Worm (Caenorhabditis elegans): ENCODE measurements around the gene F37B4.15.

F37B4.15 gene

DNA sequence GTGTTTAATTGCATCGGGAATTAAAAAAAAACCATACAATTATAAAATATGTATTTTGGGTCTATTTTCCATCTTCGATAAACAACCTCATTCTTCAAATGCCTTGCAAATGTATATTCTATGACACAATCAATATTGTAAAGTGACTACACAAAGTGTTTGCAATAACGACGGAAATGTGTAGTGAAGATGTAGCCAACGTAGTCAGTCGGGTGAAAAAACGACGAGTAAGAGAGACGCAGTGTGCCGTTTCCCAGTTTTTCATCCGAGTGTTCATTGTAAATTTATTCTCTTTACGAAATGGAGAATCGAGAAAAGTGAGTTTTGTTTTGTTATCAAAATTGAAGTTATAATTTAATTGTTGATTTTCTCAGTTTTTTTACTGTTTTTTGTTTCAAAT lies at the start of gene F37B4.15:
F37B4.15 (plus strand) TSS at position 301 of the 400 bp plus-strand sequence.
- no peak for TF ChIP-seq ets-7 (tag; optimal IDR thresholded peaks at IDR 0.05)
- TF ChIP-seq tbx-37 (GFP tag; conservative IDR thresholded peaks at IDR 0.05) = no peak
- TF ChIP-seq hmbx-1 (tag; optimal IDR thresholded peaks at IDR 0.05) = no peak
- no peak for TF ChIP-seq aly-1 (tag; optimal IDR thresholded peaks at IDR 0.05)
- no peak for TF ChIP-seq hmg-4 (GFP tag; optimal IDR thresholded peaks at IDR 0.05)
- TF ChIP-seq tra-4 (tag; optimal IDR thresholded peaks at IDR 0.05) = no peak
- no peak for TF ChIP-seq ceh-13 (GFP tag; optimal IDR thresholded peaks at IDR 0.05)
- TF ChIP-seq scrt-1 (GFP tag; IDR thresholded peaks at IDR 0.05) = no peak
- no peak for TF ChIP-seq F13C5.2 (tag; optimal IDR thresholded peaks at IDR 0.05)
- no peak for TF ChIP-seq ceh-36 (tag; optimal IDR thresholded peaks at IDR 0.05)
- no peak for TF ChIP-seq flt-1 (GFP tag; IDR thresholded peaks at IDR 0.05)
- no peak for TF ChIP-seq sea-1 (GFP tag; conservative IDR thresholded peaks at IDR 0.05)

DNA sequence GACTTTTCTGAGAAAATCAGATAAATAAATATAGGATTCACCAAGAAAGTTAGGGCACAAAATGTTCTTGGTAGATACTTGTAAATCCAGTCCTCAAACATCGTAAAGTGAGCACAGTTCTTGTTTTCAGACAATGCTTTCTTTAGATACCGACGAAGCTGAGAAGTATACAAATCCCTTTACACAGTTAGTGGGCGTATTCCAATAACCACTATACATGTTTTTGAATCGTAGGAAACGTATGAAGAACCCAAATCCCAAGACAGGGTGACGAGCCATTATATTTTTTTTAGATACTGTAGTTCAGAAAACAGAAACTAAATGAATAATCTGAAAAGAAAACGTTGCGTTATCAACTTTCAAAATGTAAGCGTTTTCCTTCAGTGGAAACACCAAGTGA lies 46.3 kb upstream of the F37B4.15 start, which contains the start of gene srj-44:
srj-44 (minus strand) TSS at position 101 of the 400 bp plus-strand sequence.
- TF ChIP-seq ama-1 (optimal IDR thresholded peaks at IDR 0.05) (no peak), ets-7 (tag; optimal IDR thresholded peaks at IDR 0.05) (no peak), hmbx-1 (tag; optimal IDR thresholded peaks at IDR 0.05) (no peak), scrt-1 (GFP tag; IDR thresholded peaks at IDR 0.05) (no peak), hnd-1 (tag; optimal IDR thresholded peaks at IDR 0.05) (no peak), ceh-13 (GFP tag; optimal IDR thresholded peaks at IDR 0.05) (no peak), flt-1 (GFP tag; IDR thresholded peaks at IDR 0.05) (no peak)

- TF ChIP-seq hmg-4 (GFP tag; optimal IDR thresholded peaks at IDR 0.05) (no peak), tbx-37 (GFP tag; conservative IDR thresholded peaks at IDR 0.05) (no peak), F13C5.2 (tag; optimal IDR thresholded peaks at IDR 0.05) (no peak), scrt-1 (GFP tag; IDR thresholded peaks at IDR 0.05) (no peak), B0310.2 (tag; optimal IDR thresholded peaks at IDR 0.05) (no peak), ceh-13 (GFP tag; optimal IDR thresholded peaks at IDR 0.05) (no peak)
Observed at ce11 chrV:2848290-2848937, 43.6 kb upstream of the F37B4.15 start, which contains the start of gene srj-49. Gene srj-49 (minus strand): TSS chrV:2848340.

DNA sequence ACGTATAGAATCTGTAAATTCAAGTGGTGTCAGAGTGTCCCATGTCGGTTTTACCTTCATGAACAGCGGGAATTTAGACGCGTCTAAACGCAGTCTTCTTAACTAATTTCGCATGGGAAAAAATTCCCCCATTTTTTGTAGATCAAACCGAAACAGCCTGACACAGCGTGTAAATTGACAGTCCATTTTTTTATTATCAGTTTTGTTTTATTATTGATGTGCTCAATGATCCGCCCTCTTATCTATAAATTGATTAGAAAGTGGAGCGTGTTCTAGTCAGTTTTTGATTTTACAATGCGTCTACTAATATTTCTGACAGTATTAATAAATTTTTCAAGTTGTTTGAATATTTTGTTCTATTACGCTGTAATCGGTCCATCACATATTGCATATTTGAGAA lies 43.0 kb upstream of the F37B4.15 start, which contains the start of gene ugt-53:
ugt-53 (plus strand) TSS at position 273 of the 400 bp plus-strand sequence.
- no peak for TF ChIP-seq ceh-13 (GFP tag; optimal IDR thresholded peaks at IDR 0.05)
- no peak for TF ChIP-seq tra-4 (tag; optimal IDR thresholded peaks at IDR 0.05)
- TF ChIP-seq sea-1 (GFP tag; conservative IDR thresholded peaks at IDR 0.05) = no peak
- TF ChIP-seq scrt-1 (GFP tag; IDR thresholded peaks at IDR 0.05) = no peak
- no peak for TF ChIP-seq hmbx-1 (tag; optimal IDR thresholded peaks at IDR 0.05)
- no peak for TF ChIP-seq flt-1 (GFP tag; IDR thresholded peaks at IDR 0.05)
- TF ChIP-seq hmg-4 (GFP tag; optimal IDR thresholded peaks at IDR 0.05) = no peak
- TF ChIP-seq ceh-36 (tag; optimal IDR thresholded peaks at IDR 0.05) = no peak
- TF ChIP-seq hnd-1 (tag; optimal IDR thresholded peaks at IDR 0.05) = no peak
- no peak for TF ChIP-seq ama-1 (optimal IDR thresholded peaks at IDR 0.05)
- no peak for TF ChIP-seq F13C5.2 (tag; optimal IDR thresholded peaks at IDR 0.05)
- no peak for TF ChIP-seq aly-1 (tag; optimal IDR thresholded peaks at IDR 0.05)
- TF ChIP-seq tbx-37 (GFP tag; conservative IDR thresholded peaks at IDR 0.05) = no peak

DNA sequence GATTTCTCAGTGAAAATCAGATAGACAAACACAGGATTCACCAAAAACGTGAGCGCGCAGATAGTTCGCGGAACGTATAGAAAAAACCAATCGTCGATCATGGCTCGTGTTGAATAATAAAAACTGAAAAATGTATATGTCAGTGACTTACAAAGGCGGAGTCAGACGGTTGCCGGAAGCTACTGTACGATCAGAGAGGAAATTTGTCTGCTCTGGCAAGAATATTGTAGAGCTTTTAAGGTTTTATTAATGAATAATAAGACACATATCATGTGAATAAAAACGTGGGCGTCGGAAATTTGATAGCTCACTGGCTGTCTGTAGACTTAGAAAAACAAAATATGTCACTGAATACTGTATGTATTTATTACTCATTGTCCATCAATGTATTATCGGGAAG lies 36.6 kb upstream of the F37B4.15 start, which contains the start of gene srj-57:
srj-57 (minus strand) TSS at position 101 of the 400 bp plus-strand sequence.
- no peak for TF ChIP-seq aly-1 (tag; optimal IDR thresholded peaks at IDR 0.05)
- no peak for TF ChIP-seq hmbx-1 (tag; optimal IDR thresholded peaks at IDR 0.05)
- no peak for TF ChIP-seq ets-7 (tag; optimal IDR thresholded peaks at IDR 0.05)
- TF ChIP-seq hnd-1 (tag; optimal IDR thresholded peaks at IDR 0.05) = no peak
- TF ChIP-seq scrt-1 (GFP tag; IDR thresholded peaks at IDR 0.05) = no peak
- TF ChIP-seq sea-1 (GFP tag; conservative IDR thresholded peaks at IDR 0.05) = no peak
- no peak for TF ChIP-seq flt-1 (GFP tag; IDR thresholded peaks at IDR 0.05)
- no peak for TF ChIP-seq ceh-36 (tag; optimal IDR thresholded peaks at IDR 0.05)
- no peak for TF ChIP-seq F13C5.2 (tag; optimal IDR thresholded peaks at IDR 0.05)
- no peak for TF ChIP-seq tbx-11 (GFP tag; IDR thresholded peaks at IDR 0.05)
- TF ChIP-seq tra-4 (tag; optimal IDR thresholded peaks at IDR 0.05) = no peak
- no peak for TF ChIP-seq ceh-13 (GFP tag; optimal IDR thresholded peaks at IDR 0.05)
- no peak for TF ChIP-seq B0310.2 (tag; optimal IDR thresholded peaks at IDR 0.05)
- TF ChIP-seq pes-1 (GFP tag; IDR thresholded peaks at IDR 0.05) = no peak
- no peak for TF ChIP-seq hmg-4 (GFP tag; optimal IDR thresholded peaks at IDR 0.05)
- TF ChIP-seq ama-1 (optimal IDR thresholded peaks at IDR 0.05) = no peak
- TF ChIP-seq tbx-37 (GFP tag; conservative IDR thresholded peaks at IDR 0.05) = no peak

DNA sequence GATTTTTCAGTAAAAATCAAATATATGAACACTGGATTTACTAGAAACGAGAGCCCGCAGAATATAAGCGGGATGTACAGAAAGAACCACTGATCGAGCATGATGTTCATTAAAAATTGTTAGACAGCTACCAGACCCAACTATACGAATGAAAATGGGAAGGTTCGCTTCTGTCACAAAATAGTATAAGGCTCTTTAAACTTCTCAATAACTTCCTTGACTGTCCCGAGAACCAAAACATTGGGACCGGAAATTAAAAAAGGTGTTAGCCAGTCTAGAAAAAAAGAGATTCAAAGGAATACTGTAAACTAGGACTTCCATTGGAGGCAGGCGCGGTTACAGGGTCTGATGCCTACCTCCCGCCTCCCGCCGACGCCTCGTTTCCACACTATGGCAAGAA lies 34.2 kb upstream of the F37B4.15 start, which contains the start of gene srj-55:
srj-55 (minus strand) TSS at position 101 of the 400 bp plus-strand sequence.
- TF ChIP-seq sea-1 (GFP tag; conservative IDR thresholded peaks at IDR 0.05) (no peak), hmbx-1 (tag; optimal IDR thresholded peaks at IDR 0.05) (no peak), tbx-11 (GFP tag; IDR thresholded peaks at IDR 0.05) (no peak), ceh-13 (GFP tag; optimal IDR thresholded peaks at IDR 0.05) (no peak), ceh-36 (tag; optimal IDR thresholded peaks at IDR 0.05) (no peak), pes-1 (GFP tag; IDR thresholded peaks at IDR 0.05) (no peak), scrt-1 (GFP tag; IDR thresholded peaks at IDR 0.05) (no peak), hnd-1 (tag; optimal IDR thresholded peaks at IDR 0.05) (no peak), flt-1 (GFP tag; IDR thresholded peaks at IDR 0.05) (no peak), tbx-37 (GFP tag; conservative IDR thresholded peaks at IDR 0.05) (no peak), ets-7 (tag; optimal IDR thresholded peaks at IDR 0.05) (no peak), aly-1 (tag; optimal IDR thresholded peaks at IDR 0.05) (no peak), tra-4 (tag; optimal IDR thresholded peaks at IDR 0.05) (no peak)

ce11 chrV:2859738-2860137 lies 32.3 kb upstream of the F37B4.15 start, which contains the start of gene srj-54:
Gene srj-54 (minus strand): TSS chrV:2859838.
- TF ChIP-seq ceh-36 (tag; optimal IDR thresholded peaks at IDR 0.05) (no peak), scrt-1 (GFP tag; IDR thresholded peaks at IDR 0.05) (no peak)
